Worm (Caenorhabditis elegans) whole organism, mixed stage, embryonic: ENCODE measurements around the gene srj-24.

Experiments used
- bed-3 ChIP-seq: fragments of 200-800 bp; sonication (Bioruptor generic); optimal IDR thresholded peaks from 3 replicates; lab custom pipeline; 2018; ENCODE audit warnings: mild to moderate bottlenecking, missing genetic modification characterization, moderate library complexity, missing compliant biosample characterization
- blmp-1 ChIP-seq: fragments of 150-350 bp; optimal IDR thresholded peaks from 2 replicates; lab custom pipeline; 2014; ENCODE audit warnings: missing biosample characterization, missing genetic modification characterization
- ces-1 ChIP-seq: fragments of 150-350 bp; optimal IDR thresholded peaks from 2 replicates; lab custom pipeline; 2014; ENCODE audit warnings: missing biosample characterization, missing genetic modification reagents, missing genetic modification characterization
- elt-1 ChIP-seq: sonication (generic microtip); optimal IDR thresholded peaks from 2 replicates; lab custom pipeline; 2017; ENCODE audit warnings: missing genetic modification characterization, mild to moderate bottlenecking, missing compliant biosample characterization, antibody characterized with exemption, moderate library complexity, borderline replicate concordance; ENCODE audit not compliant: insufficient read depth
- lin-13 ChIP-seq: fragments of 150-350 bp; optimal IDR thresholded peaks from 2 replicates; lab custom pipeline; 2014; ENCODE audit warnings: missing biosample characterization, missing genetic modification characterization
- lin-32 ChIP-seq: fragments of 200-800 bp; sonication (Bioruptor generic); optimal IDR thresholded peaks from 2 replicates; lab custom pipeline; 2018; ENCODE audit warnings: mild to moderate bottlenecking, missing genetic modification characterization, missing compliant biosample characterization
- lsy-2 ChIP-seq: fragments of 150-350 bp; optimal IDR thresholded peaks from 2 replicates; lab custom pipeline; 2014; ENCODE audit warnings: missing biosample characterization, missing genetic modification characterization
- mls-2 ChIP-seq: sonication (generic microtip); optimal IDR thresholded peaks from 2 replicates; lab custom pipeline; 2016; ENCODE audit warnings: mild to moderate bottlenecking, missing genetic modification characterization, moderate library complexity, missing compliant biosample characterization
- nhr-12 ChIP-seq: fragments of 150-350 bp; optimal IDR thresholded peaks from 2 replicates; lab custom pipeline; 2014; ENCODE audit warnings: missing biosample characterization, missing genetic modification characterization
- pha-4 ChIP-seq: fragments of 150-350 bp; optimal IDR thresholded peaks from 2 replicates; lab custom pipeline; 2018; ENCODE audit warnings: missing biosample characterization, missing genetic modification reagents, missing genetic modification characterization
- unc-39 ChIP-seq: fragments of 150-350 bp; optimal IDR thresholded peaks from 2 replicates; lab custom pipeline; 2014; ENCODE audit warnings: missing biosample characterization, missing genetic modification characterization
- unc-62 ChIP-seq: fragments of 150-350 bp; optimal IDR thresholded peaks from 2 replicates; lab custom pipeline; 2014; ENCODE audit warnings: missing biosample characterization, missing genetic modification reagents, missing genetic modification characterization

- no peak for TF ChIP-seq unc-39 (tag; lab: Kevin White, UChicago)
- TF ChIP-seq elt-1 (tag; lab: Kevin White, UChicago): no peak
- TF ChIP-seq unc-62: no peak
- no peak for TF ChIP-seq mls-2
- no peak for TF ChIP-seq lin-13 (tag; lab: Kevin White, UChicago)
- no peak for TF ChIP-seq lsy-2 (tag; lab: Kevin White, UChicago)
- no peak for TF ChIP-seq pha-4 (tag; lab: Kevin White, UChicago)
- no peak for TF ChIP-seq nhr-12 (tag; lab: Kevin White, UChicago)
- TF ChIP-seq ces-1 (GFP tag; lab: Kevin White, UChicago): no peak
- no peak for TF ChIP-seq bed-3 (GFP tag; lab: Kevin White, UChicago)
- TF ChIP-seq blmp-1 (tag; lab: Kevin White, UChicago): no peak
- TF ChIP-seq lin-32 (GFP tag; lab: Kevin White, UChicago): no peak
Observed at ce11 chrV:699051-699450, 39.6 kb downstream of the srj-24 start.
